Fruit fly (Drosophila melanogaster): Measurements from ENCODE around the gene Sfp33A4.

Gene Sfp33A4

DNA sequence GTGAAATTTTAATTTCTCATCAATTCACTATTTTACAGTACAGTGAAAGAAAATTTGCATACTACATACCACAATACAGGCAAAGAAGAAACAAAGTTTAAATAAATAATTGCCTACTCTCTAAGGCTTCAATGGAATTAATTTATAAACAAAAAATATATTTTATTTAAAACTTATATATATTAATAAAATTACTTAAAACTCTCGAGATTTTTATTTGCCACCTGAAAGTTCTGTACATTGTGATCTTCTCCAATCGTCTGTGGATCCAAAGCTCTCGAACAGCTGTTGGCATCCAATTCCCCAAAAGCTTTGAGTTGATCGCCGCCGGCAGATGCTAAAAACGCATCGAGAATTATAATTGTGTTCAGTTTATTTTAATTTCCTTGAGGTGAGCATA, 12.6 kb downstream of the Sfp33A4 start, which contains the start of gene Mal-B2:
Gene Mal-B2 (plus strand): TSS at position 301 of the 400 bp plus-strand sequence.
- TF ChIP-seq noc (tag; optimal IDR thresholded peaks at IDR 0.05), result no peak

DNA sequence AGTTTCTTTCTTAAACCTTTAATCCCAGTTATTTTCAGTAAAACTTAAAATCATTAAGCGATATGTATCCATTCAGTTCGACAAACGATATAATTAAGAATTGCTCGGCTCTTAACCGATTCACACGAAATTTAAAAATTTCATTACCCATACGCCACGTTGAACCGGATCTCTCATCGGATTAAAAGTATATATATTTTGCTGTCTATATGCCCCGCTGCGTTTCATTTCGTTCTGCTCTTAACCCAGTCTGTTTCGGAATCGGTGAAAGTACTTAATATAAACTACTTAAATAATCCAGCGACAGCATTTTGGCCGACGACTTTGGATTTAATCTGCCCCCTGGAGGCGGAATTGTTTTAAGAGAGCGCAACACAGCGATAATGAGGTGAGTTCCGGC, 16.1 kb downstream of the Sfp33A4 start, which contains the start of gene CG42751:
Gene CG42751 (plus strand): TSS at position 301 of the 400 bp plus-strand sequence.
- TF ChIP-seq noc (tag; optimal IDR thresholded peaks at IDR 0.05), result no peak

dm6 chr2L:11870867-11871452, 33.9 kb downstream of the Sfp33A4 start:
- TF ChIP-seq noc (tag; optimal IDR thresholded peaks at IDR 0.05), result no peak

dm6 chr2L:11874232-11874765, 37.3 kb downstream of the Sfp33A4 start:
- no peak for TF ChIP-seq noc (tag; optimal IDR thresholded peaks at IDR 0.05)

DNA sequence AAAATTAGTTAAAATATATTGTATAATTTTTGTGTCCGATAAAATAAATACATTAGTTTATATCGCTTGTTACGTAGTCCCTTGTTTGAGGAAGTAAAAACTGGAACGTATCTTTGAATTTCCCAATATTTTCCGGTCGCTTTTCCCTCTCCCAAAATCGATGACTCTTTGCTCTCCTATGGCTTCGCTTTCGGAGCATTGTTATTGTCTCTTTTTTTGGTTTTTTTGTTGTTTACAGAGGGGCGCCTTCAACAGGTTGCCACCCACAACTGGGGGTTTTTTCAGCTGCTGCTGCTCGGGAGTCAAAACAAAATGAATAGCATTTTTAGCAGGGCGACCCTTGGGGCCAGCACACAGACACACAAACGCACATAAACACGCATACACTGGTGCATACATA, 37.8 kb downstream of the Sfp33A4 start:
- no peak for TF ChIP-seq noc (tag; optimal IDR thresholded peaks at IDR 0.05)

- no peak for TF ChIP-seq noc (tag; optimal IDR thresholded peaks at IDR 0.05)
Measured at dm6 chr2L:11878812-11879328, 41.8 kb downstream of the Sfp33A4 start.

Measured in whole organism, larva.